Worm (Caenorhabditis elegans): ENCODE results near the gene set-17.

DNA sequence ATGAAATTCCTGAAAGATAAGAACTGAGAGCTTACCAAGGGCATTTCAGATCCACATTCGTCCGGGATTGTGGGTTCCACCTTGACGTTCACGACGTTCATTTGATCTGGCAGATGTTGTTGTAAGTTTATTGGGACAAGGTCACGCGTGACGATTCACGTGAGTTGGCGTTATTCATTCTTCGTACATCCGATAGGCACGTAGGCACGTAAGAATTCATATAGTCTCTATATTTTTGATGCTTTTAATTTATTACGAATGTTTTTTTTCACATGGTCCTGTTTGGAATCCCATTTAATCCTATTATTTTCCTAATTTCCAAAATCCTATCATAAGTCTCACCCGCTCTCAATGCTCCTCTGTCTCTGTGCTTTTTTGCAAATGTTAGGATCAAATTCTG lies 28.4 kb downstream of the set-17 start, which contains the start of gene B0457.4:
- TF ChIP-seq flt-1 (GFP tag; IDR thresholded peaks at IDR 0.05) (no peak), aly-1 (tag; optimal IDR thresholded peaks at IDR 0.05) (no peak), hnd-1 (tag; optimal IDR thresholded peaks at IDR 0.05) (no peak), tra-4 (tag; optimal IDR thresholded peaks at IDR 0.05) (no peak), B0310.2 (tag; optimal IDR thresholded peaks at IDR 0.05) (no peak), hmg-4 (GFP tag; optimal IDR thresholded peaks at IDR 0.05) (no peak), tbx-37 (GFP tag; conservative IDR thresholded peaks at IDR 0.05) (no peak), ets-7 (tag; optimal IDR thresholded peaks at IDR 0.05) (no peak), ama-1 (optimal IDR thresholded peaks at IDR 0.05) (no peak), sea-1 (GFP tag; conservative IDR thresholded peaks at IDR 0.05) (no peak)

Measured in whole organism, early embryonic.